Fruit fly (Drosophila melanogaster) whole organism, adult: ENCODE measurements around the gene CG8065.

Source experiments
- CG11617 ChIP-seq: fragments of 200-800 bp; sonication (Bioruptor generic); optimal IDR thresholded peaks from 2 replicates; lab custom pipeline; 2017; ENCODE audit warnings: mild to moderate bottlenecking, missing biosample characterization, missing genetic modification reagents, missing genetic modification characterization
- CG12768 ChIP-seq: fragments of 200-800 bp; sonication (Bioruptor generic); optimal IDR thresholded peaks from 2 replicates; lab custom pipeline; 2017; ENCODE audit warnings: missing biosample characterization, missing genetic modification characterization, mild to moderate bottlenecking, moderate library complexity, missing genetic modification reagents
- CG14711 ChIP-seq: fragments of 200-800 bp; sonication (Bioruptor generic); optimal IDR thresholded peaks from 2 replicates; lab custom pipeline; 2018; ENCODE audit warnings: missing biosample characterization, mild to moderate bottlenecking, missing genetic modification characterization, moderate library complexity
- CG1620 ChIP-seq: fragments of 200-800 bp; sonication (Bioruptor generic); optimal IDR thresholded peaks from 2 replicates; lab custom pipeline; 2016; ENCODE audit warnings: missing biosample characterization, missing genetic modification characterization
- CG33017 ChIP-seq: fragments of 200-800 bp; sonication (Bioruptor generic); optimal IDR thresholded peaks from 2 replicates; lab custom pipeline; 2018; ENCODE audit warnings: missing biosample characterization, mild to moderate bottlenecking, missing genetic modification characterization, moderate library complexity
- CG5204 ChIP-seq: fragments of 200-800 bp; sonication (Bioruptor generic); optimal IDR thresholded peaks from 2 replicates; lab custom pipeline; 2016; ENCODE audit warnings: missing biosample characterization, missing genetic modification characterization
- CG7045 ChIP-seq: fragments of 200-800 bp; sonication (Bioruptor generic); optimal IDR thresholded peaks from 2 replicates; lab custom pipeline; 2017; ENCODE audit warnings: missing biosample characterization, mild to moderate bottlenecking, missing genetic modification characterization
- CG7101 ChIP-seq: fragments of 200-800 bp; sonication (Bioruptor generic); optimal IDR thresholded peaks from 2 replicates; lab custom pipeline; 2018; ENCODE audit warnings: missing biosample characterization, mild to moderate bottlenecking, missing genetic modification characterization, moderate library complexity
- Clk ChIP-seq: fragments of 200-800 bp; sonication (Bioruptor generic); optimal IDR thresholded peaks from 2 replicates; lab custom pipeline; 2017; ENCODE audit warnings: missing biosample characterization, missing genetic modification characterization
- Crg-1 ChIP-seq: fragments of 200-800 bp; sonication (Bioruptor generic); optimal IDR thresholded peaks from 2 replicates; lab custom pipeline; 2016; ENCODE audit warnings: missing biosample characterization, missing genetic modification characterization
- Hr96 ChIP-seq: fragments of 200-800 bp; sonication (Bioruptor generic); optimal IDR thresholded peaks from 2 replicates; lab custom pipeline; 2016; ENCODE audit warnings: missing biosample characterization, missing genetic modification characterization
- Mnt ChIP-seq: fragments of 200-800 bp; sonication (Bioruptor generic); optimal IDR thresholded peaks from 2 replicates; lab custom pipeline; 2016; ENCODE audit warnings: missing biosample characterization, mild to moderate bottlenecking, missing genetic modification characterization
- bab1 ChIP-seq: fragments of 200-800 bp; sonication (Bioruptor generic); optimal IDR thresholded peaks from 3 replicates; lab custom pipeline; 2019; ENCODE audit warnings: missing biosample characterization, mild to moderate bottlenecking, missing genetic modification characterization, moderate library complexity
- cic ChIP-seq: fragments of 200-800 bp; sonication (Bioruptor generic); optimal IDR thresholded peaks from 2 replicates; lab custom pipeline; 2017; ENCODE audit warnings: missing biosample characterization, mild to moderate bottlenecking, missing genetic modification characterization, moderate library complexity
- cnc ChIP-seq, 2 experiments: fragments of >200 bp; optimal IDR thresholded peaks; 2 replicates each; lab custom pipeline; 2017
- kay ChIP-seq: fragments of 200-800 bp; sonication (Bioruptor generic); peaks from one replicate; lab custom pipeline; 2016; ENCODE audit warnings: missing biosample characterization, missing genetic modification characterization, borderline replicate concordance
- ovo ChIP-seq: fragments of 200-800 bp; sonication (Bioruptor generic); optimal IDR thresholded peaks from 2 replicates; lab custom pipeline; 2016; ENCODE audit warnings: missing biosample characterization, missing genetic modification characterization
- pad ChIP-seq: fragments of 200-800 bp; sonication (Bioruptor generic); optimal IDR thresholded peaks from 3 replicates; lab custom pipeline; 2017; ENCODE audit warnings: missing biosample characterization, missing genetic modification characterization, mild to moderate bottlenecking, moderate library complexity, missing genetic modification reagents
- tj ChIP-seq: fragments of 200-800 bp; sonication (Bioruptor generic); optimal IDR thresholded peaks from 3 replicates; lab custom pipeline; 2017; ENCODE audit warnings: missing biosample characterization, mild to moderate bottlenecking, missing genetic modification characterization, moderate library complexity
- toe ChIP-seq: fragments of 200-800 bp; sonication (Bioruptor generic); optimal IDR thresholded peaks from 2 replicates; lab custom pipeline; 2016; ENCODE audit warnings: missing biosample characterization, missing genetic modification characterization

Gene CG8065

dm6 chr3L:10199644-10200043, 15.8 kb upstream of the CG8065 start:
- TF ChIP-seq Hr96 (GFP tag; lab: Kevin White, UChicago) (no peak), CG11617 (GFP tag; lab: Kevin White, UChicago) (no peak), Crg-1 (no peak), CG14711 (no peak), CG7101 (no peak), bab1 (no peak), kay (no peak), pad (GFP tag; lab: Kevin White, UChicago) (no peak), CG7045 (GFP tag; lab: Kevin White, UChicago) (no peak), cnc (optimal IDR thresholded peaks at IDR 0.05; lab: Kevin White, UChicago) (no peak), cic (GFP tag; lab: Kevin White, UChicago) (no peak), Mnt (GFP tag; lab: Kevin White, UChicago) (no peak), CG1620 (no peak), tj (no peak), Clk (GFP tag; lab: Kevin White, UChicago) (no peak)

DNA sequence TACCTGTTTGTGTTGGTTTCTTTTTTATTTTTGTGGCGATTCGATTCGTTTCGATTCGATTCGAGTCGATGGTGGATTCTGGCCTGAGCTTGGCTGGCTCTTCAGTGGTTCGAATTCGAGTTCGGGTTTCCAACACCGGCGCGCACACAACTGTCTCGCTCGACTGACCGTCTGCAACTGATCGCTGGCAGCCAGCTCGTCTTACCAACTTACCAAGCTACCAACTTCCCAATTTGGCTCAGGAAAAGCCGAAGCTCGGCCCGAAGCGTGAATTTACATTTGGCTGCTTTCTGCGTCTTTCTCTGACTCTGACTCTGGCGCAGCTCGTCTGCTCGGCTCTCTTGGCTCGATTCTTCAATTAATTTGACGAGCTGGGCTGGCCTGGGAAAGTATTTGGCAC, 13.8 kb upstream of the CG8065 start, which contains the start of gene ect:
ect (minus strand) TSS at position 183 of the 400 bp plus-strand sequence.
- no peak for TF ChIP-seq CG12768 (GFP tag; lab: Kevin White, UChicago)
- no peak for TF ChIP-seq bab1

DNA sequence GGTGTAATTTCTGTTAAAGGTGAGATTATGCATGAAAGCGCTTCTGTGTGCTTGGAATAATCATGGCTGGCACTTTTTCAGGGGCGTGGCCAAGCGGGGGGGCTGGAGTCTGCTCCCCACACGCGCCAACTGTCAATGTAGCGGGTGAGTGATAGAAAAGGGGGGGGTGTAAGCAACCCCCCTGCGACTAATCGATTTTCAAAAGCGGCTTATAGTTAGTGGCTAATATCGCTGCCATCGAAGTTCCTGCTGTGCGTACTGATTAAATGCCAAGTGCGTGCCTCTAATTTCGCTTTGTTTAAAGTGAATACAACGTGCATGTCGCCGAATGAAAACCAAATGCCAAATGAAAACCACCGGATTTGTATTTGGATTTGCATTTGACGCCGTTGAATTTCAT, 10.8 kb upstream of the CG8065 start:
- TF ChIP-seq bab1 (no peak), Clk (GFP tag; lab: Kevin White, UChicago) (no peak), toe (GFP tag; lab: Kevin White, UChicago) (no peak), pad (GFP tag; lab: Kevin White, UChicago) (no peak), CG33017 (tag; lab: Kevin White, UChicago) (no peak), CG11617 (GFP tag; lab: Kevin White, UChicago) (no peak), CG7101 (no peak), Crg-1 (no peak), ovo (GFP tag; lab: Kevin White, UChicago) (no peak), Mnt (GFP tag; lab: Kevin White, UChicago) (no peak), cic (GFP tag; lab: Kevin White, UChicago) (no peak), cnc (optimal IDR thresholded peaks at IDR 0.05; lab: Kevin White, UChicago) (no peak), CG7045 (GFP tag; lab: Kevin White, UChicago) (no peak), CG14711 (no peak)

DNA sequence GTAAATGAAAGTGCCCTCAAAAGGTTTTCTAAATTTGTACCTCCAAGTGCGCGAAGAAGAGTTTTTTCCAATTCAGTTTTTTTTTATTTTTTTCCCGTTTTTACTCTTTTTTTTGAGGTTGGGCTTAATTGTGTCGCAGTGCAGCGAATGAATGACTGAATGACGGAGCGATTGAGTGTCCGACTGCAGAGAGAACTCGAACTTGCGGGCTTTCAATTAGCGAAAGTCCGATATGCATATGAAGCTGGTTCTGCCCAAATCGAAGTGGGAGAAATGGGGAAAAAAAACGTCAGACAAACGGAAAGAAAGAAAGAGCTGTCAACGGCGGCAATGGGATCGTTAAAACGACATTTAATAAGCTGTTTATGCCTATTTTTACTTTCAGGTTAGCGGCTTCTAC, 9.6 kb upstream of the CG8065 start:
- TF ChIP-seq toe (GFP tag; lab: Kevin White, UChicago) (no peak), Hr96 (GFP tag; lab: Kevin White, UChicago) (no peak), CG1620 (no peak), CG11617 (GFP tag; lab: Kevin White, UChicago) (no peak), CG7101 (no peak), CG7045 (GFP tag; lab: Kevin White, UChicago) (no peak), CG12768 (GFP tag; lab: Kevin White, UChicago) (no peak), Clk (GFP tag; lab: Kevin White, UChicago) (no peak), CG33017 (tag; lab: Kevin White, UChicago) (no peak), Crg-1 (no peak), bab1 (no peak), cic (GFP tag; lab: Kevin White, UChicago) (no peak), CG5204 (GFP tag; lab: Kevin White, UChicago) (no peak), ovo (GFP tag; lab: Kevin White, UChicago) (no peak), CG14711 (no peak), cnc (optimal IDR thresholded peaks at IDR 0.05; lab: Kevin White, UChicago) (no peak), kay (no peak), pad (GFP tag; lab: Kevin White, UChicago) (no peak), Mnt (GFP tag; lab: Kevin White, UChicago) (no peak)

DNA sequence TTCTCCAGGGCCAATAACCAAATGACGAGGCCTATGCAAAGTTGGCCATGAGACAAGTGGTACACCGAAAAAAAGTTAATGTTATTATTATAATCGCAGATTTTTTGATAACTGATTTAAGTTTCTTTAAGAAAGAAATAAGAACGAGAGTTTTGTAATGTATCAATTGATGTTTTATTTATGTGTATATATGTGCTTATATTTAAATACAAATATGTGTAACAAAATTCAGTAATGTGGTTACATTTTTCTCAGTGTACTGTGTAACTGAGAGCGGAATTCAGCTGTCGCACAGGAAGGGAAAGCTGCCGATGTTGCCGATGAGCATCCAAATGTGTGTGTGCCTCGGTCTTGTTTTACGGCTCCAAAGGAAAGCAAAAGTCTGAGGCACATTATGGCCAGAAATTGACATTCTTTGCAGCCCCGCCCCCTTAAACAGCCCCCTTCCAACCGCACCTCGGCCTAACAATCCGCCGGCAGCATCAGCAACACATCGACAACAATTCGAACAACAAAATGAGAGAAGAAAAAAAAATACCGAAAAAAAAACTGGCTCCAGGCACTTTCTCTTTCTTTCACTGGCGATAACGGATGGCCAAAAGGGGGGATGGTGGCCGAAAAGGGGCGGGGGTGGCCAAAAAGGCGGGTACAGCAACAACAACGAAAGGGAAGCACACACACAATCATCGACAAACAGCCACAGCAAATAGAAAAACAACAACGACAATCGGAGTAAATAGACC, 9.1 kb upstream of the CG8065 start:
- no peak for TF ChIP-seq CG7045 (GFP tag; lab: Kevin White, UChicago)
- no peak for TF ChIP-seq Clk (GFP tag; lab: Kevin White, UChicago)
- no peak for TF ChIP-seq CG12768 (GFP tag; lab: Kevin White, UChicago)
- TF ChIP-seq Mnt (GFP tag; lab: Kevin White, UChicago), result no peak
- TF ChIP-seq Crg-1, result no peak
- no peak for TF ChIP-seq Hr96 (GFP tag; lab: Kevin White, UChicago)
- TF ChIP-seq ovo (GFP tag; lab: Kevin White, UChicago), result no peak
- no peak for TF ChIP-seq CG14711
- no peak for TF ChIP-seq cic (GFP tag; lab: Kevin White, UChicago)

- TF ChIP-seq CG7045 (GFP tag; lab: Kevin White, UChicago), result no peak
- TF ChIP-seq tj, result no peak
- TF ChIP-seq CG12768 (GFP tag; lab: Kevin White, UChicago), result no peak
- TF ChIP-seq pad (GFP tag; lab: Kevin White, UChicago), result no peak
- TF ChIP-seq CG5204 (GFP tag; lab: Kevin White, UChicago), result no peak
- no peak for TF ChIP-seq CG7101
- TF ChIP-seq CG14711, result no peak
- no peak for TF ChIP-seq bab1
- TF ChIP-seq Hr96 (GFP tag; lab: Kevin White, UChicago), result no peak
- no peak for TF ChIP-seq ovo (GFP tag; lab: Kevin White, UChicago)
- no peak for TF ChIP-seq CG33017 (tag; lab: Kevin White, UChicago)
- TF ChIP-seq CG11617 (GFP tag; lab: Kevin White, UChicago), result no peak
- no peak for TF ChIP-seq kay
- no peak for TF ChIP-seq Crg-1
- no peak for TF ChIP-seq toe (GFP tag; lab: Kevin White, UChicago)
- TF ChIP-seq Clk (GFP tag; lab: Kevin White, UChicago), result no peak
- no peak for TF ChIP-seq CG1620
- TF ChIP-seq cic (GFP tag; lab: Kevin White, UChicago), result no peak
- TF ChIP-seq cnc (optimal IDR thresholded peaks at IDR 0.05; lab: Kevin White, UChicago), result no peak
Observed at dm6 chr3L:10220064-10220463, 4.6 kb downstream of the CG8065 start, which contains the start of gene CG32055. TSS of gene CG32055 (minus strand) at chr3L:10220164.
